Worm (Caenorhabditis elegans): Measurements from ENCODE around the gene ilys-5.

- TF ChIP-seq nhr-25 (tag; optimal IDR thresholded peaks at IDR 0.05), result no peak
- TF ChIP-seq lsy-2 (tag; optimal IDR thresholded peaks at IDR 0.05), result no peak
These were observed 19.4 kb downstream of the ilys-5 start for ce11 chrX:6517025-6517770.
